Worm (Caenorhabditis elegans): Measurements from ENCODE around the gene C36C9.4.

DNA sequence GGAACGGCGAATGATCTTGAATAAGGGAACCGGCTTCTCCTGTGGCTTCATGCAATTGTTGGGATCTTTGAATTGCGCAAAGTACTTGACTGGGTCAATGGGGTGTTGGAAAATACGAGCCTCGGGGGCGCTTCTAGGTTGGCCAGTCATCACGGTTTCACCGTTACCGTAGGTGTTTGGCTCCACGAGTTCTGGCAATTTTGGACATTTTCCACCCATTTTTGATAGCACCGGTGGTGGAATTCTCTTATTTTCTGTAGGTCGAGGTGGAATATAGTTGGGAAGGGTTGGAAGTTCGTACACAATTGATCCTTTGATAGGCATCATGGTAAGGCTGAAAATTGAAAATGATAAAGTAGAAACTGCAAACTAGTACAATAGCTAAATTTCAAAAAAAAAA lies 45.1 kb downstream of the C36C9.4 start, which contains the start of gene ZK380.4:
- TF ChIP-seq ama-1 (optimal IDR thresholded peaks at IDR 0.05) (no peak), pag-3 (tag; optimal IDR thresholded peaks at IDR 0.05; ENCODE audit: borderline replicate concordance) (no peak), mec-3 (tag; optimal IDR thresholded peaks at IDR 0.05; ENCODE audit: borderline replicate concordance) (no peak)
